Worm (Caenorhabditis elegans): Measurements from ENCODE around the gene nlp-80.

DNA sequence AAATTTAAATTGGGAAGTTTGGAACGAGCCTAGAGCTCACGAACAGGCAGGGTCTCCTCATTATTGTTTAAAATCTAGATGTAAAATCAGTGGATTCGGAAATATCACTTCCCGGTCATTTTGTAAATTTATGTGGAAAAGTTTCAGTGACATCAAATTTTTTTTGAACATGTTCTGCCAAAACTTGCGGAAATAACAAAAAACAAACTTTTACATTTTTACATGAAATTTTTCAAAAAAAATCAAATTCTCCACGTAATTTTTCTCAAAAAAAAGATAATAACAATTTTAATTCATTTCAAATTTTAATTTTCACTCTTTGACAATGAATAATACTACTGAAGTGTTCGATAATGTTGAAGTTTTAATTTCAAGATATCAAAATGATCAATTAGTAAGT, 23.9 kb downstream of the nlp-80 start, which contains the start of gene C45B11.5:
- TF ChIP-seq fos-1 (tag; optimal IDR thresholded peaks at IDR 0.05) (no peak), ceh-9 (tag; optimal IDR thresholded peaks at IDR 0.05) (no peak), daf-12 (tag; optimal IDR thresholded peaks at IDR 0.05) (no peak), fkh-2 (tag; optimal IDR thresholded peaks at IDR 0.05) (no peak), ztf-11 (tag; optimal IDR thresholded peaks at IDR 0.05) (no peak)

All from whole organism, L3 larva.